Worm (Caenorhabditis elegans): Measurements from ENCODE around the gene ceh-51.

- no peak for TF ChIP-seq ama-1 (optimal IDR thresholded peaks at IDR 0.05)
- no peak for TF ChIP-seq tra-4 (tag; optimal IDR thresholded peaks at IDR 0.05)
- TF ChIP-seq tbx-11 (GFP tag; IDR thresholded peaks at IDR 0.05) = no peak
Measured at ce11 chrV:18913120-18913519, 39.2 kb downstream of the ceh-51 start.

All from whole organism, early embryonic.